Worm (Caenorhabditis elegans) whole organism, L2 larva: ENCODE results near the gene C33H5.13.

ENCODE experiments used
- R02D3.7 ChIP-seq: fragments of 150-350 bp; optimal IDR thresholded peaks from 2 replicates; lab custom pipeline; 2014; ENCODE audit warnings: missing biosample characterization, missing genetic modification characterization
- Y55F3AM.14 ChIP-seq: fragments of 200-800 bp; sonication (Bioruptor generic); optimal IDR thresholded peaks from 2 replicates; lab custom pipeline; 2018; ENCODE audit warnings: mild to moderate bottlenecking, missing genetic modification characterization, missing compliant biosample characterization
- aly-2 ChIP-seq: fragments of 150-350 bp; optimal IDR thresholded peaks from 2 replicates; lab custom pipeline; 2014; ENCODE audit warnings: missing biosample characterization, missing genetic modification characterization
- ama-1 ChIP-seq: fragments of 150-350 bp; optimal IDR thresholded peaks from 2 replicates; lab custom pipeline; 2018; ENCODE audit warnings: inconsistent platforms
- blmp-1 ChIP-seq: sonication (generic microtip); optimal IDR thresholded peaks from 2 replicates; lab custom pipeline; 2017; ENCODE audit warnings: missing genetic modification characterization, mild to moderate bottlenecking, missing compliant biosample characterization, antibody characterized with exemption, moderate library complexity; ENCODE audit not compliant: insufficient read depth
- ceh-82 ChIP-seq: fragments of 150-350 bp; optimal IDR thresholded peaks from 2 replicates; lab custom pipeline; 2014; ENCODE audit warnings: missing biosample characterization, missing genetic modification characterization
- egl-27 ChIP-seq: sonication (generic microtip); optimal IDR thresholded peaks from 3 replicates; lab custom pipeline; 2017; ENCODE audit warnings: missing biosample characterization, missing genetic modification reagents, missing genetic modification characterization
- lin-13 ChIP-seq: fragments of 150-350 bp; optimal IDR thresholded peaks from 2 replicates; lab custom pipeline; 2014; ENCODE audit warnings: missing biosample characterization, missing genetic modification reagents, missing genetic modification characterization
- nhr-77 ChIP-seq: fragments of 150-350 bp; optimal IDR thresholded peaks from 2 replicates; lab custom pipeline; 2014; ENCODE audit warnings: missing biosample characterization, missing genetic modification characterization
- peb-1 ChIP-seq: fragments of 150-350 bp; optimal IDR thresholded peaks from 2 replicates; lab custom pipeline; 2014; ENCODE audit warnings: missing biosample characterization, missing genetic modification characterization
- skn-1 ChIP-seq: sonication (generic microtip); optimal IDR thresholded peaks from 2 replicates; lab custom pipeline; 2017; ENCODE audit warnings: missing biosample characterization, missing genetic modification characterization
- snpc-4 ChIP-seq: fragments of 150-350 bp; optimal IDR thresholded peaks from 2 replicates; lab custom pipeline; 2014; ENCODE audit warnings: missing biosample characterization, missing genetic modification characterization
- unc-39 ChIP-seq: fragments of 150-350 bp; optimal IDR thresholded peaks from 2 replicates; lab custom pipeline; 2014; ENCODE audit warnings: missing biosample characterization, missing genetic modification characterization
- ztf-1 ChIP-seq: fragments of 200-800 bp; sonication (Bioruptor generic); conservative IDR thresholded peaks from 2 replicates; pipeline ENCODE4 v1.3.6; 2022; ENCODE audit warnings: missing genetic modification characterization, missing compliant biosample characterization

ce11 chrIV:7812709-7813108, 20.6 kb upstream of the C33H5.13 start, which contains the start of gene zgpa-1:
- TF ChIP-seq snpc-4 (no peak), blmp-1 (tag; lab: Kevin White, UChicago) (no peak), ceh-82 (tag; lab: Kevin White, UChicago) (no peak), R02D3.7 (tag; lab: Kevin White, UChicago) (no peak), nhr-77 (tag; lab: Kevin White, UChicago) (no peak), ztf-1 (GFP tag; lab: Robert Waterston, UW) (no peak), unc-39 (no peak), skn-1 (tag; lab: Kevin White, UChicago) (no peak), peb-1 (tag; lab: Kevin White, UChicago) (no peak), Y55F3AM.14 (GFP tag; lab: Kevin White, UChicago) (no peak), lin-13 (GFP tag; lab: Kevin White, UChicago) (no peak), ama-1 (no peak), aly-2 (no peak), egl-27 (tag; lab: Kevin White, UChicago) (no peak)
